Worm (Caenorhabditis elegans): ENCODE results near the gene F56B3.11.

DNA sequence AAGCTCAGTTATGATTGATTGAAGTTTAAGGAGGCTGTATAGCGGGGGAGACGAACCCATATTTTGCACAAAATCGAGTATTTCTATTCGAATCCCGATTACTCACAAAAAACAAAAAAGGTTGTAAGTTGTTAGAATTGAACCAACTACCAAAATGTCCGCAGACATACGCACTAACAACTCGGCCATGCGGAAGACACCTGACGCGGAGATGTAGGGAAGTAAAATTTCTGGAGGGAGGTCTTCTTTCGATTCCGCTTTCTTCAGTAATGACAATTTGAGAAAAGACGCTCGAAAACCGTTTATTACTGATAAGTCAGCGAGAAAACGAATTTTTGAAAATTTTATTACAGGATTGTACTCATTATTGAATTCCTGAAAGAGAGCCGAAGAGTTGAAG, 21.5 kb upstream of the F56B3.11 start:
- TF ChIP-seq pha-4 (tag; optimal IDR thresholded peaks at IDR 0.05) (no peak), unc-39 (tag; optimal IDR thresholded peaks at IDR 0.05) (no peak), ceh-43 (GFP tag; optimal IDR thresholded peaks at IDR 0.05) (no peak), sptf-1 (tag; optimal IDR thresholded peaks at IDR 0.05) (no peak), nhr-76 (tag; optimal IDR thresholded peaks at IDR 0.05) (no peak)

Data from whole organism, mixed stage, embryonic.